Fruit fly (Drosophila melanogaster) whole organism, wandering third instar larva: ENCODE measurements around the gene CG4558.
A peak's percentile ranks its signal among the peaks of the same experiment; 100 is the strongest.

Experiments
- Abd-B ChIP-seq: fragments of >200 bp; optimal IDR thresholded peaks from 2 replicates; lab custom pipeline; 2017; ENCODE audit warnings: missing biosample characterization, missing genetic modification characterization
- CG32264 ChIP-seq: fragments of 200-800 bp; sonication (Bioruptor generic); optimal IDR thresholded peaks from 2 replicates; lab custom pipeline; 2016; ENCODE audit warnings: missing biosample characterization, missing genetic modification characterization
- CG9705 ChIP-seq: fragments of 200-800 bp; sonication (Bioruptor generic); optimal IDR thresholded peaks from 2 replicates; lab custom pipeline; 2018; ENCODE audit warnings: missing biosample characterization, mild to moderate bottlenecking, missing genetic modification characterization
- CrebA ChIP-seq: fragments of 200-800 bp; sonication (Bioruptor generic); optimal IDR thresholded peaks from 2 replicates; lab custom pipeline; 2016; ENCODE audit warnings: missing biosample characterization, mild to moderate bottlenecking, missing genetic modification characterization, borderline replicate concordance
- Dfd ChIP-seq: fragments of >200 bp; optimal IDR thresholded peaks from 2 replicates; lab custom pipeline; 2017; ENCODE audit warnings: missing biosample characterization, missing genetic modification characterization
- Dif ChIP-seq: fragments of 200-275, 200-300 bp; sonication (Bioruptor generic); optimal IDR thresholded peaks from 2 replicates; lab custom pipeline; 2018; ENCODE audit warnings: missing biosample characterization, missing genetic modification characterization; ENCODE audit not compliant: partially characterized antibody
- GATAd ChIP-seq: sonication (Bioruptor generic); optimal IDR thresholded peaks from 2 replicates; lab custom pipeline; 2016; ENCODE audit warnings: missing biosample characterization, missing genetic modification characterization
- HLH106 ChIP-seq: fragments of 200-800 bp; optimal IDR thresholded peaks from 3 replicates; lab custom pipeline; 2019; ENCODE audit warnings: missing biosample characterization, mild to moderate bottlenecking, missing genetic modification characterization, moderate library complexity
- Hnf4 ChIP-seq: fragments of 200-800 bp; sonication (Bioruptor generic); optimal IDR thresholded peaks from 2 replicates; lab custom pipeline; 2016; ENCODE audit warnings: missing biosample characterization, mild to moderate bottlenecking, missing genetic modification characterization
- Hr78 ChIP-seq: fragments of >200 bp; optimal IDR thresholded peaks from 2 replicates; lab custom pipeline; 2017; ENCODE audit warnings: missing biosample characterization, missing genetic modification characterization
- Hr83 ChIP-seq: fragments of 200-300 bp; sonication (Bioruptor generic); optimal IDR thresholded peaks from 2 replicates; lab custom pipeline; 2016; ENCODE audit warnings: missing biosample characterization, mild to moderate bottlenecking, missing genetic modification characterization, moderate library complexity; ENCODE audit not compliant: poor library complexity, severe bottlenecking
- Jra ChIP-seq: sonication (Bioruptor generic); optimal IDR thresholded peaks from 2 replicates; lab custom pipeline; 2016; ENCODE audit warnings: missing biosample characterization, missing genetic modification characterization
- Mio ChIP-seq: sonication (Bioruptor generic); optimal IDR thresholded peaks from 2 replicates; lab custom pipeline; 2016; ENCODE audit warnings: missing biosample characterization, missing genetic modification characterization
- Myc ChIP-seq: fragments of >200 bp; optimal IDR thresholded peaks from 2 replicates; lab custom pipeline; 2017
- N ChIP-seq: fragments of >200 bp; optimal IDR thresholded peaks from 2 replicates; lab custom pipeline; 2018; ENCODE audit warnings: missing biosample characterization, missing external identifiers, missing genetic modification characterization
- OdsH ChIP-seq: fragments of 200-800 bp; sonication (Bioruptor generic); optimal IDR thresholded peaks from 2 replicates; lab custom pipeline; 2016; ENCODE audit warnings: missing biosample characterization, mild to moderate bottlenecking, missing genetic modification characterization
- Rel ChIP-seq, 2 experiments: fragments of 200-800 bp; sonication (Bioruptor generic) in 1 of 2; optimal IDR thresholded peaks; 2 replicates in 1 of 2; 3 replicates in 1 of 2; lab custom pipeline; 2016 to 2019; ENCODE audit warnings: mild to moderate bottlenecking in 2 of 2, missing biosample characterization in 2 of 2, missing genetic modification characterization in 2 of 2, moderate library complexity in 1 of 2
- Sp1 ChIP-seq: fragments of 200-800 bp; sonication (Bioruptor generic); optimal IDR thresholded peaks from 3 replicates; lab custom pipeline; 2019; ENCODE audit warnings: missing biosample characterization, mild to moderate bottlenecking, missing genetic modification characterization, moderate library complexity
- Vsx2 ChIP-seq: fragments of 200-300, 225-300 bp; sonication (Bioruptor generic); optimal IDR thresholded peaks from 2 replicates; lab custom pipeline; 2018; ENCODE audit warnings: missing biosample characterization, missing genetic modification characterization; ENCODE audit not compliant: partially characterized antibody
- br ChIP-seq: fragments of 200-800 bp; sonication (Bioruptor generic); optimal IDR thresholded peaks from 2 replicates; lab custom pipeline; 2016; ENCODE audit warnings: missing biosample characterization, missing genetic modification characterization
- brk ChIP-seq: fragments of 200-800 bp; sonication (Bioruptor generic); optimal IDR thresholded peaks from 2 replicates; lab custom pipeline; 2016; ENCODE audit warnings: missing biosample characterization, mild to moderate bottlenecking, missing genetic modification characterization
- dl ChIP-seq, 2 experiments: fragments of 175-275, 200-275 bp in 1 of 2; fragments of 200-275 bp in 1 of 2; sonication (Bioruptor generic); optimal IDR thresholded peaks; lab custom pipeline; 2018; ENCODE audit warnings: mild to moderate bottlenecking in 2 of 2, missing biosample characterization in 2 of 2, missing genetic modification characterization in 2 of 2, moderate library complexity in 2 of 2; ENCODE audit not compliant: partially characterized antibody in 2 of 2, insufficient read depth in 1 of 2
- dmrt93B ChIP-seq: fragments of 200-800 bp; sonication (Bioruptor generic); optimal IDR thresholded peaks from 2 replicates; lab custom pipeline; 2018; ENCODE audit warnings: missing biosample characterization, mild to moderate bottlenecking, missing genetic modification characterization
- dsf ChIP-seq: sonication (Bioruptor generic); optimal IDR thresholded peaks from 2 replicates; lab custom pipeline; 2016; ENCODE audit warnings: missing biosample characterization, missing genetic modification characterization, borderline replicate concordance
- ey ChIP-seq: fragments of 200-800 bp; sonication (Bioruptor generic); optimal IDR thresholded peaks from 2 replicates; lab custom pipeline; 2016; ENCODE audit warnings: missing biosample characterization, missing genetic modification characterization
- foxo ChIP-seq, 2 experiments: fragments of 200-800 bp; sonication (Bioruptor generic); optimal IDR thresholded peaks; 2 replicates in 1 of 2; 3 replicates in 1 of 2; lab custom pipeline; 2016 to 2017; ENCODE audit warnings: missing biosample characterization in 2 of 2, missing genetic modification characterization in 2 of 2
- fru ChIP-seq: fragments of 200-800 bp; sonication (Bioruptor generic); optimal IDR thresholded peaks from 3 replicates; lab custom pipeline; 2016; ENCODE audit warnings: missing biosample characterization, mild to moderate bottlenecking, missing genetic modification characterization
- h ChIP-seq: fragments of 200-800 bp; sonication (Bioruptor generic); optimal IDR thresholded peaks from 3 replicates; lab custom pipeline; 2016; ENCODE audit warnings: missing biosample characterization, mild to moderate bottlenecking, missing genetic modification characterization
- jim ChIP-seq: fragments of 175-275, 200-325 bp; sonication (Bioruptor generic); optimal IDR thresholded peaks from 2 replicates; lab custom pipeline; 2016; ENCODE audit warnings: missing biosample characterization, mild to moderate bottlenecking, missing genetic modification characterization
- lola ChIP-seq: fragments of >200 bp; optimal IDR thresholded peaks from 2 replicates; lab custom pipeline; 2017; ENCODE audit warnings: missing biosample characterization, missing genetic modification characterization
- pan ChIP-seq: fragments of >200 bp; optimal IDR thresholded peaks from 2 replicates; lab custom pipeline; 2017
- psq ChIP-seq: fragments of 200-800 bp; sonication (Bioruptor generic); optimal IDR thresholded peaks from 3 replicates; lab custom pipeline; 2017; ENCODE audit warnings: missing biosample characterization, mild to moderate bottlenecking, missing genetic modification characterization, moderate library complexity
- rgr ChIP-seq: fragments of 200-800 bp; sonication (Bioruptor generic); optimal IDR thresholded peaks from 3 replicates; lab custom pipeline; 2016; ENCODE audit warnings: missing biosample characterization, mild to moderate bottlenecking, missing genetic modification characterization
- sage ChIP-seq: fragments of 200-800 bp; sonication (Bioruptor generic); optimal IDR thresholded peaks from 2 replicates; lab custom pipeline; 2016; ENCODE audit warnings: missing biosample characterization, mild to moderate bottlenecking, missing genetic modification characterization
- sv ChIP-seq: fragments of 200-800 bp; sonication (Bioruptor generic); optimal IDR thresholded peaks from 3 replicates; lab custom pipeline; 2016; ENCODE audit warnings: missing biosample characterization, missing genetic modification characterization
- usp ChIP-seq: fragments of >200 bp; optimal IDR thresholded peaks from 2 replicates; lab custom pipeline; 2017; ENCODE audit warnings: missing biosample characterization, missing genetic modification characterization
- woc ChIP-seq: sonication (Bioruptor generic); optimal IDR thresholded peaks from 2 replicates; lab custom pipeline; 2016; ENCODE audit warnings: missing biosample characterization, mild to moderate bottlenecking, missing genetic modification characterization

Gene CG4558

dm6 chrX:6867175-6868023 lies 17.8 kb downstream of the CG4558 start, which contains the start of gene CG14434 (continued):
- TF ChIP-seq lola (GFP tag; lab: Kevin White, UChicago) (no peak), ey (GFP tag; lab: Kevin White, UChicago) (peak; percentile 41), Myc (lab: Kevin White, UChicago) (no peak), foxo (GFP tag; optimal IDR thresholded peaks at IDR 0.05; lab: Kevin White, UChicago) (peak in 1 of 2 experiments; percentile 77), Jra (GFP tag; lab: Kevin White, UChicago) (peak; percentile 4), CrebA (no peak), brk (no peak)

DNA sequence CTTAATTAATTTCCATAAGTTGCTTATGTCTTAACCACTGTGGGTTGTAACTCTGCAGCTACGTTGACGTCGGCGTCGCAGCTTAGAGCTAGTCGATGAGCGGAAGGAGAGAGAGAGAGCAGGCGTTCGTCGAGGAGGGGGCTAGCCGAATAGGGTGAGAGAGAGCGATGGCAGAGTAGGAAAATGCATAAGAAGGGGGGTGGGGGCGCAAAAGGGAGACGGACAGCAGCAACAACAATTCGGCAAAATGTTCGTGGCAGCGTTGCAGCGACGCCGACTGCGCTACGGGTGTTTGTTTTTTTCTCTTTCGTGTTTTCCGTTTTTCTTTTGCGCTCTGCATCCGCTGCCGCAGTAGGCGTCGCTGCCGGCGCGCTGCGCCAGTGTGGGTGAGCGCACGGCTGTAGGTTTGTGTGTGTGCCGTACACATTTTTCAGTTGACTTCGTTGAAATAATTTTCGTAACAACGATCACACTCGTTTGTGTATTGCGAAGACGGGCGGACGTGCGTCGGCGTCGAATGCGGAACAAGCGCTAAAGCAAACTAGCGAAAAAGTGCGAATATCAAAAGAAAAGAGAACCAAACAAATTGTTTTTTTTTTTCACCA lies 18.6 kb downstream of the CG4558 start:
- TF ChIP-seq Dfd (GFP tag; lab: Kevin White, UChicago) (no peak), sage (GFP tag; lab: Kevin White, UChicago) (no peak), N (no peak), Sp1 (GFP tag; lab: Kevin White, UChicago) (peak; percentile 52), usp (GFP tag; lab: Kevin White, UChicago) (no peak), dsf (GFP tag; lab: Kevin White, UChicago) (no peak), sv (GFP tag; lab: Kevin White, UChicago) (no peak), psq (peak; percentile 90), Mio (GFP tag; lab: Kevin White, UChicago) (no peak), Hr83 (GFP tag; lab: Kevin White, UChicago) (no peak), OdsH (GFP tag; lab: Kevin White, UChicago) (no peak), CG9705 (GFP tag; lab: Kevin White, UChicago) (no peak), Hr78 (GFP tag; lab: Kevin White, UChicago) (no peak), Rel (GFP tag; optimal IDR thresholded peaks at IDR 0.05; lab: Kevin White, UChicago) (no peak), Rel (tag; optimal IDR thresholded peaks at IDR 0.05; lab: Kevin White, UChicago) (peak; percentile 40), GATAd (GFP tag; lab: Kevin White, UChicago) (no peak), h (GFP tag; lab: Kevin White, UChicago) (no peak), pan (lab: Kevin White, UChicago) (no peak), Dif (GFP tag; lab: Kevin White, UChicago) (peak; percentile 68), jim (GFP tag; lab: Kevin White, UChicago) (peak; percentile 42), Vsx2 (GFP tag; lab: Kevin White, UChicago) (no peak), ey (GFP tag; lab: Kevin White, UChicago) (no peak), Hnf4 (no peak), dl (GFP tag; optimal IDR thresholded peaks at IDR 0.05; lab: Kevin White, UChicago; ENCODE audit: insufficient read depth in 1 of 2, partially characterized antibody in 2 of 2) (peak in 1 of 2 experiments; percentile 52), foxo (GFP tag; optimal IDR thresholded peaks at IDR 0.05; lab: Kevin White, UChicago) (no peak), Abd-B (GFP tag; lab: Kevin White, UChicago) (no peak), br (GFP tag; lab: Kevin White, UChicago) (no peak), CrebA (no peak), dmrt93B (no peak), CG32264 (GFP tag; lab: Kevin White, UChicago) (no peak), HLH106 (no peak), rgr (GFP tag; lab: Kevin White, UChicago) (no peak), fru (GFP tag; lab: Kevin White, UChicago) (no peak), Myc (lab: Kevin White, UChicago) (no peak), lola (GFP tag; lab: Kevin White, UChicago) (no peak), brk (no peak), woc (GFP tag; lab: Kevin White, UChicago) (no peak)
